Fruit fly (Drosophila melanogaster) ovary, adult (tissue): ENCODE results near the gene CG42449.

Experiments
- CG17801 ChIP-seq: fragments of 200-800 bp; optimal IDR thresholded peaks from 2 replicates; lab custom pipeline; 2019; ENCODE audit warnings: missing biosample characterization, mild to moderate bottlenecking, missing genetic modification characterization, moderate library complexity; ENCODE audit not compliant: partially characterized antibody

CG42449 gene

dm6 chrX:5677400-5678177 lies 5.5 kb upstream of the CG42449 start:
- TF ChIP-seq CG17801 (GFP tag; lab: Kevin White, UChicago), result no peak

- no peak for TF ChIP-seq CG17801 (GFP tag; lab: Kevin White, UChicago)
These were observed 4.9 kb upstream of the CG42449 start for dm6 chrX:5678178-5678470.

dm6 chrX:5679079-5679932 lies 3.7 kb upstream of the CG42449 start:
- peak; percentile 67 for TF ChIP-seq CG17801 (GFP tag; lab: Kevin White, UChicago)

- TF ChIP-seq CG17801 (GFP tag; lab: Kevin White, UChicago), result no peak
These were observed 2.9 kb upstream of the CG42449 start, which contains the start of the genes Tre1 and Gr5a for dm6 chrX:5679933-5680667. TSS of gene Tre1 (minus strand) at chrX:5679977. TSS of gene Gr5a (plus strand) at chrX:5680617.

DNA sequence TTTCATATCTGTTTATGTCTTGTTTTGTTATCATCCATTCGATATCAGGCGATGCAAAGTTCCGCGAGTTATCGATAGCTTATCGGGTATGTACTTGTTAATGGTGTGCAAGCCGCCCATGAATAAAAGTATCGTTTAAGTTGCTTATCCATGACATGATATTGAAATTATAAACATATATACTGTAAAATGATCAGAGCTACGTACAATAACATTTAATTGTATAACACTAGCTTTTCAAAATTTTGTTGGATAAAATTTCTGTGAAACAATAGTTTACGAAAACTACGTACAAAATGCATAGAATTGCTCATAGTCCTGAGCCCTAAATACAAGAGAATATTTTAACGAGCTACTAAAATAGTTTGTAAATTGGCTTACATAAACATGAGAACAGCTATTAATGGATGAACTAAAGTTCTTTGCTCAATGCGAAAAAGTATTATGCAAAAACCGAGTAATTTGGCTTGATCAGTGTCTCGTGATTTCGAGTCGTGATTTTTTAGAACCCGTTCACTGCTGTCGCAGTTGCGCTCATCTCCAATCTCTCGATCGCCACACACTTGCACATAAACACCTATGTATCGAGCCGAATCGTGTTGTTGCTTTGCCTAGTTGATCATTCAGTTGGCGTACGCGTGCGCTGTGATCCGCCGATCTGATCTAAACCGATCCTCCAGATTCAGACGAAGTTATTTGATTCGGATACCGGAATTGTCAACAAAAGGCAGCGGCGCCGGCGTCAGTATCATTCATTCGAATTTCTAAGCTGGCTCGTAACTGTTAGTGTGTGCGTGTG lies 6.6 kb downstream of the CG42449 start, which contains the start of the genes PGAP1 and cv:
PGAP1 (minus strand) TSS at position 57 of the 799 bp plus-strand sequence.
cv (plus strand) TSS at position 586 of the 799 bp plus-strand sequence.
- TF ChIP-seq CG17801 (GFP tag; lab: Kevin White, UChicago), result peak; percentile 47

DNA sequence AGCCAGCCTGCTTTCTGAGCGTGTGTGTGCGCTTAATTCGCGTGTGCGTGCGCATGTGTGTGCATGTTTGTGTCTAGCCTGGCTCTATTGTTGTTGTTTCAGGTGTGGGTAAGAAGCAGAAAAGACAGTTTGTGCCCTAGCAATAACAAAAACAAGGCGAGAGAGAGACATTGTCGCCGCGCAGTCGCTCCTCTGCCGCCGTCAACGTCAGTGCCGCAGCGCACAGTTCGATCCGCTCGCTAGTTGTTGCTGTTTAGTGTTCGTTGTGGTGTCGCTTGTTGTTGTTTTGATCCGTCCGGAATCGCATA lies 7.1 kb downstream of the CG42449 start:
- TF ChIP-seq CG17801 (GFP tag; lab: Kevin White, UChicago), result no peak

DNA sequence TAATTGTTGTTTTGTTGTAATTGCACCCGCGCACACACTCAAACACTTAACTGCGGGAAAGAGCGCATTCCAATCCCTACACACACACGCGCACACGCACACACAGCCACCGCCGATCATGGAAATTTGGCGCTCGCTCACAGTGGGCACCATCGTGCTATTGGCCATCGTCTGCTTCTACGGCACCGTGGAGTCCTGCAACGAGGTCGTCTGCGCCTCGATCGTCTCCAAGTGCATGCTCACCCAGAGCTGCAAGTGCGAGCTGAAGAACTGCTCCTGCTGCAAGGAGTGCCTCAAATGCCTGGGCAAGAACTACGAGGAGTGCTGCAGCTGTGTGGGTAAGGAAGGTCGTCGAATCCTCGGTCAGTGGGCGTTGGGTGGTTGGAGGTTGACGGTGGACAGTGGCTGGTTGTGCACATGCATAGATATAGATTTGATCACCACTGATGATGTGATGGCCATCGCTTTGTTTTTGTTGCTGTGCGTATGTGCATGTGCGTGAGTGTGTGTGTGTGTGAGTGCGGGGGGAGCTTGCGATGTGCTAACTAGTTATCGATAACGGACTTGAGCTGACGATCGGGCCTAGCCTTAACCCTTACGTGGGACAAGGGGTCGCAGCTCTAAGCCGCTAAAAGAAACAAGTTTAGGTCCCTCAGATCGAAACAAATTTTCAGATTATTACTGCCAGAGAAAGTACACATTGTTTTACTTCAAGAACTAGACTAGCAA lies 7.8 kb downstream of the CG42449 start:
- no peak for TF ChIP-seq CG17801 (GFP tag; lab: Kevin White, UChicago)

DNA sequence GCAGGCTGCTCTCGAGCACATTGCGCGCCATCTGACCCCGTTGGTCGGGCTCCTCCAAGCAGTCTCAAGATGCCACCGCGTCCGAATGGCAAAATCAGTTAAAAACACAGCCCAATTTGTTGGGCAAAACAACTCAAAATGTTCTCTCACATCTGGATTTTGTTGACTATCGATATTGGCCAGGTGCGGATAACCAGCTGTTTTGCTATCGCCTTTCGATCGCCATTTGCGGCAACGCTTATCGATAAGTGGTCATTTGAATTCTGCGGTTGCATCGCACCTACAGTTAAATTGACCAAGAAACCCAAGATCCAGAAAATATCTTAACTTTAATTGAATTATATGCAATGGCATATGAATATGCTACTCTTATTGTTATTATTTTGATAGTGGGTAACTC lies 12.0 kb downstream of the CG42449 start, which contains the start of gene CG3149:
CG3149 (minus strand) TSS at position 171 of the 400 bp plus-strand sequence.
- peak; percentile 29 for TF ChIP-seq CG17801 (GFP tag; lab: Kevin White, UChicago)

- no peak for TF ChIP-seq CG17801 (GFP tag; lab: Kevin White, UChicago)
These were observed 12.9 kb downstream of the CG42449 start for dm6 chrX:5695958-5696357.

DNA sequence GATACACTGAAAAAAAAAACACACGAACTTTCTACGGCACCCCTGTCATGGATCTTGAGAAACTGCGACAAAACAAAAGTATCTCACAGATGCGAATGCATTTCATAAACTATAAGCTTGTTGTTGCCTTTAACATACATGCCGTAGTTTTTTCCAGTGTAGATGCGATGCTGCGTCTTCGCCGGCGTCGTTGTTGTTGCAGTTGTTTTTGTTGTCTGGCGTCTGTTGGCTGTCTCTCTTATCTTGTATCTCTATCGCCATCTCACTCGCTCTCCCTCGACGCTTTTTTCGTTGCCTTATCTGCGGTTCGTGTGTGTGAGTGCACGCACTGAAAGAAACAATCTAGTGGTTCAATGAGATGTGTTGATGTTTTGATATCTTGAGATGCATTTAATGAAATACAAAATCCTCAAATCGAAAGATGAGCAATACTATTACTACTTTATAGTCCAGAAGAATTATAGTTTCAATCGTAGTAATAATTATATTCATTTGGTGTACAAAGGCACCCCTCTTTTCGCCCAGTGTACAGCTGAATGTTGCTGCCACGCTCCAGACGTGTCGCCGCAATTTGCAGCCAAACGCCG lies 13.5 kb downstream of the CG42449 start:
- no peak for TF ChIP-seq CG17801 (GFP tag; lab: Kevin White, UChicago)

- peak; percentile 49 for TF ChIP-seq CG17801 (GFP tag; lab: Kevin White, UChicago)
These were observed 15.2 kb downstream of the CG42449 start, which contains the start of gene AdamTS-B for dm6 chrX:5698087-5698727. TSS of gene AdamTS-B (plus strand) at chrX:5698557.

DNA sequence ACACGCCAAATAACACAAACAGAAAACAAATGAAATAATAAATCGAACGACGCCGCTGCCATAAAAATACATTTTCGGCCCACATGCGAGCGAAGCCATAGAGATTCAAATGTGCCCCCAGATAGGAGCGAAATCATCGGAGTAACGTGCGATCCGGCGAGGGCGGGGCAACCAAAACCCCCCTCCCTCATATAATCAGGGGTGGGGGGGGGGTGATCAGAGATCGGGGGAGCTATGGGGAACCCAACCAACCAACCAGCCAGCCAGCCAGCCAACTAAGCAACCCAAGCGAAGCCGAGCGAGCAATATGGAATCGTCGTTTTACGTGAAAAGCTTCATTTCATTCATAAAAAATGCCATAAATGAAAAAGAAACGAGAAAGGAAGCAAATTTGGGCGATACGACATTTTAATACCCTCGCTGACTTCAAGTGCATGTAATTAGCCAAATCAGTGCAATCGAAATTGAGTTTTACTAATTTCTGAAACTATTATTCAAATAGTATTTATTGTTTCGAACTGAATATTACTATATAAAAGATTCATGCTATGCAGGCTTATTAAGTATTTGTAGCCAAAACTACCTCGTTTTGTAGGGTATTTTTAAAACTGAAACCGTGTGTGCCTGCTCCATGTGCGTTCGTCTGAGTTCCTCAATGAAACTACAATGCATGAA lies 16.9 kb downstream of the CG42449 start:
- no peak for TF ChIP-seq CG17801 (GFP tag; lab: Kevin White, UChicago)
